Fruit fly (Drosophila melanogaster) S2 (cell line): ENCODE measurements around the gene Atf3.

Experiments used
- CG8478 ChIP-seq: fragments of >200 bp; optimal IDR thresholded peaks from 2 replicates; lab custom pipeline; 2018
- CTCF ChIP-seq, 2 experiments: fragments of >200 bp; optimal IDR thresholded peaks; 2 replicates each; lab custom pipeline; 2018

dm6 chrX:1282433-1282832, 7.3 kb upstream of the Atf3 start:
- TF ChIP-seq CTCF (optimal IDR thresholded peaks at IDR 0.05; lab: Kevin White, UChicago) (no peak), CG8478 (lab: Kevin White, UChicago) (no peak)
